Worm (Caenorhabditis elegans) whole organism, young adult: ENCODE measurements around the gene ZK1127.4.

Source experiments
- B0019.2 ChIP-seq: fragments of 200-800 bp; sonication (Bioruptor generic); conservative IDR thresholded peaks from 2 replicates; pipeline ENCODE4 v1.3.6; 2022; ENCODE audit warnings: missing genetic modification reagents, missing genetic modification characterization, missing compliant biosample characterization
- F33H1.4 ChIP-seq: fragments of 200-800 bp; sonication (Bioruptor generic); IDR thresholded peaks from 2 replicates; pipeline ENCODE4 v1.3.6; 2022; ENCODE audit warnings: missing genetic modification reagents, missing genetic modification characterization, missing compliant biosample characterization
- F52B5.7 ChIP-seq: sonication (generic microtip); optimal IDR thresholded peaks from 2 replicates; lab custom pipeline; 2016; ENCODE audit warnings: mild to moderate bottlenecking, missing genetic modification characterization, missing compliant biosample characterization
- F57A8.1 ChIP-seq: fragments of 200-800 bp; sonication (Bioruptor generic); optimal IDR thresholded peaks from 2 replicates; lab custom pipeline; 2018; ENCODE audit warnings: mild to moderate bottlenecking, missing genetic modification characterization, moderate library complexity, missing compliant biosample characterization
- F57C9.4 ChIP-seq: sonication (generic microtip); optimal IDR thresholded peaks from 2 replicates; lab custom pipeline; 2017; ENCODE audit warnings: mild to moderate bottlenecking, missing genetic modification characterization, missing compliant biosample characterization
- ama-1 ChIP-seq, 3 experiments: fragments of 150-350 bp in 1 of 3; sonication (generic microtip) in 2 of 3; optimal IDR thresholded peaks; 2 replicates each; lab custom pipeline; 2014 to 2018; ENCODE audit warnings: missing biosample characterization in 2 of 3, missing genetic modification characterization in 2 of 3, missing genetic modification reagents in 2 of 3
- aptf-2 ChIP-seq: fragments of 200-800 bp; sonication (Bioruptor generic); conservative IDR thresholded peaks from 2 replicates; pipeline ENCODE4 v1.3.6; 2022; ENCODE audit warnings: missing genetic modification reagents, missing genetic modification characterization, missing compliant biosample characterization
- aptf-3 ChIP-seq: fragments of 200-800 bp; sonication (Bioruptor generic); IDR thresholded peaks from 2 replicates; pipeline ENCODE4 v1.3.6; 2022; ENCODE audit warnings: missing genetic modification characterization, missing compliant biosample characterization
- atf-7 ChIP-seq: sonication (generic microtip); optimal IDR thresholded peaks from 2 replicates; lab custom pipeline; 2017; ENCODE audit warnings: mild to moderate bottlenecking, missing genetic modification characterization, missing compliant biosample characterization
- athp-1 ChIP-seq: sonication (generic microtip); optimal IDR thresholded peaks from 2 replicates; lab custom pipeline; 2017; ENCODE audit warnings: mild to moderate bottlenecking, missing genetic modification characterization, missing compliant biosample characterization
- bed-1 ChIP-seq: fragments of 200-800 bp; sonication (Bioruptor generic); IDR thresholded peaks from 2 replicates; pipeline ENCODE4 v1.3.6; 2022; ENCODE audit warnings: missing genetic modification reagents, missing genetic modification characterization, missing compliant biosample characterization
- cebp-2 ChIP-seq: fragments of 200-800 bp; sonication (Bioruptor generic); IDR thresholded peaks from 2 replicates; pipeline ENCODE4 v1.3.6; 2022; ENCODE audit warnings: missing genetic modification characterization, missing compliant biosample characterization
- ceh-100 ChIP-seq: fragments of 200-800 bp; sonication (Bioruptor generic); IDR thresholded peaks from 2 replicates; pipeline ENCODE4 v1.3.6; 2022; ENCODE audit warnings: missing genetic modification reagents, missing genetic modification characterization, missing compliant biosample characterization
- ceh-27 ChIP-seq: fragments of 200-800 bp; sonication (Bioruptor generic); optimal IDR thresholded peaks from 2 replicates; lab custom pipeline; 2018; ENCODE audit warnings: mild to moderate bottlenecking, missing genetic modification characterization, moderate library complexity, missing compliant biosample characterization
- ceh-40 ChIP-seq: fragments of 200-800 bp; sonication (Bioruptor generic); IDR thresholded peaks from 2 replicates; pipeline ENCODE4 v1.3.6; 2022; ENCODE audit warnings: missing genetic modification characterization, missing compliant biosample characterization
- ceh-79 ChIP-seq: sonication (generic microtip); optimal IDR thresholded peaks from 2 replicates; lab custom pipeline; 2017; ENCODE audit warnings: mild to moderate bottlenecking, missing genetic modification characterization, missing compliant biosample characterization
- chd-7 ChIP-seq: sonication (generic microtip); optimal IDR thresholded peaks from 2 replicates; lab custom pipeline; 2016; ENCODE audit warnings: mild to moderate bottlenecking, missing genetic modification characterization, moderate library complexity, missing compliant biosample characterization
- dpff-1 ChIP-seq: sonication (generic microtip); optimal IDR thresholded peaks from 2 replicates; lab custom pipeline; 2017; ENCODE audit warnings: mild to moderate bottlenecking, missing genetic modification characterization, missing compliant biosample characterization
- dpl-1 ChIP-seq: fragments of 150-350 bp; optimal IDR thresholded peaks from 2 replicates; lab custom pipeline; 2014; ENCODE audit warnings: missing biosample characterization, missing genetic modification reagents, missing genetic modification characterization
- egl-18 ChIP-seq: fragments of 200-800 bp; sonication (Bioruptor generic); IDR thresholded peaks from 2 replicates; pipeline ENCODE4 v1.3.6; 2022; ENCODE audit warnings: missing genetic modification reagents, missing genetic modification characterization, missing compliant biosample characterization
- egrh-3 ChIP-seq: fragments of 200-800 bp; sonication (Bioruptor generic); IDR thresholded peaks from 2 replicates; pipeline ENCODE4 v1.3.6; 2022; ENCODE audit warnings: missing genetic modification reagents, missing genetic modification characterization, missing compliant biosample characterization
- ekl-4 ChIP-seq: fragments of 200-800 bp; sonication (Bioruptor generic); IDR thresholded peaks from 2 replicates; pipeline ENCODE4 v1.3.6; 2022; ENCODE audit warnings: missing genetic modification reagents, missing genetic modification characterization, missing compliant biosample characterization
- ets-4 ChIP-seq: fragments of 200-800 bp; sonication (Bioruptor generic); optimal IDR thresholded peaks from 2 replicates; lab custom pipeline; 2018; ENCODE audit warnings: mild to moderate bottlenecking, missing genetic modification characterization, missing compliant biosample characterization
- hmg-20 ChIP-seq: fragments of 200-800 bp; sonication (Bioruptor generic); IDR thresholded peaks from 2 replicates; pipeline ENCODE4 v1.3.6; 2022; ENCODE audit warnings: missing genetic modification reagents, missing genetic modification characterization, missing compliant biosample characterization
- hsf-1 ChIP-seq: fragments of 200-800 bp; sonication (Bioruptor generic); IDR thresholded peaks from 2 replicates; pipeline ENCODE4 v1.3.6; 2022; ENCODE audit warnings: missing genetic modification reagents, missing genetic modification characterization, missing compliant biosample characterization
- let-526 ChIP-seq: fragments of 200-800 bp; sonication (Bioruptor generic); IDR thresholded peaks from 2 replicates; pipeline ENCODE4 v1.3.6; 2022; ENCODE audit warnings: missing genetic modification reagents, missing genetic modification characterization, missing compliant biosample characterization
- let-607 ChIP-seq, 2 experiments: fragments of 200-800 bp in 1 of 2; sonication (Bioruptor generic) in 1 of 2; sonication (generic microtip) in 1 of 2; optimal IDR thresholded peaks; 2 replicates each; lab custom pipeline; 2016 to 2018; ENCODE audit warnings: mild to moderate bottlenecking in 2 of 2, missing compliant biosample characterization in 2 of 2, missing genetic modification characterization in 2 of 2, moderate library complexity in 2 of 2, missing genotype in 1 of 2
- lin-26 ChIP-seq: fragments of 200-800 bp; sonication (Bioruptor generic); IDR thresholded peaks from 2 replicates; pipeline ENCODE4 v1.3.6; 2022; ENCODE audit warnings: missing genetic modification reagents, missing genetic modification characterization, missing compliant biosample characterization
- lsy-27 ChIP-seq: sonication (generic microtip); optimal IDR thresholded peaks from 2 replicates; lab custom pipeline; 2017; ENCODE audit warnings: missing genetic modification characterization, mild to moderate bottlenecking, missing compliant biosample characterization, antibody characterized with exemption, missing genotype, borderline replicate concordance; ENCODE audit not compliant: insufficient read depth
- madf-10 ChIP-seq: sonication (generic microtip); optimal IDR thresholded peaks from 2 replicates; lab custom pipeline; 2016; ENCODE audit warnings: mild to moderate bottlenecking, missing genetic modification characterization, missing compliant biosample characterization
- madf-3 ChIP-seq: fragments of 200-800 bp; sonication (Bioruptor generic); IDR thresholded peaks from 2 replicates; pipeline ENCODE4 v1.3.6; 2022; ENCODE audit warnings: missing genetic modification reagents, missing genetic modification characterization, missing compliant biosample characterization
- mel-28 ChIP-seq: sonication (generic microtip); optimal IDR thresholded peaks from 2 replicates; lab custom pipeline; 2016; ENCODE audit warnings: borderline replicate concordance, mild to moderate bottlenecking, missing genetic modification characterization, missing compliant biosample characterization
- mes-4 ChIP-seq: sonication (generic microtip); optimal IDR thresholded peaks from 2 replicates; lab custom pipeline; 2016; ENCODE audit warnings: missing genotype, missing genetic modification characterization, missing compliant biosample characterization
- nfya-2 ChIP-seq: fragments of 200-800 bp; sonication (Bioruptor generic); IDR thresholded peaks from 2 replicates; pipeline ENCODE4 v1.3.6; 2022; ENCODE audit warnings: missing genetic modification reagents, missing genetic modification characterization, missing compliant biosample characterization
- pha-4 ChIP-seq: fragments of 150-350 bp; sonication (generic microtip); optimal IDR thresholded peaks from 2 replicates; lab custom pipeline; 2014; ENCODE audit warnings: missing biosample characterization, missing genetic modification reagents, missing genetic modification characterization
- rcor-1 ChIP-seq: fragments of 200-800 bp; sonication (Bioruptor generic); IDR thresholded peaks from 2 replicates; pipeline ENCODE4 v1.3.6; 2022; ENCODE audit warnings: missing genetic modification reagents, missing genetic modification characterization, missing compliant biosample characterization
- repo-1 ChIP-seq: sonication (generic microtip); optimal IDR thresholded peaks from 2 replicates; lab custom pipeline; 2017; ENCODE audit warnings: mild to moderate bottlenecking, missing genetic modification characterization, missing compliant biosample characterization
- snpc-1.1 ChIP-seq: sonication (generic microtip); optimal IDR thresholded peaks from 2 replicates; lab custom pipeline; 2017; ENCODE audit warnings: missing genetic modification characterization, mild to moderate bottlenecking, missing compliant biosample characterization, antibody characterized with exemption, moderate library complexity, missing genotype, missing genetic modification reagents; ENCODE audit not compliant: insufficient read depth
- snpc-1.3 ChIP-seq: sonication (generic microtip); optimal IDR thresholded peaks from 2 replicates; lab custom pipeline; 2017; ENCODE audit warnings: missing genetic modification characterization, mild to moderate bottlenecking, missing compliant biosample characterization, antibody characterized with exemption, moderate library complexity, missing genotype, missing genetic modification reagents; ENCODE audit not compliant: insufficient read depth
- somi-1 ChIP-seq: fragments of 200-800 bp; sonication (Bioruptor generic); optimal IDR thresholded peaks from 2 replicates; lab custom pipeline; 2018; ENCODE audit warnings: mild to moderate bottlenecking, missing genetic modification characterization, missing compliant biosample characterization
- sptf-2 ChIP-seq: fragments of 200-800 bp; sonication (Bioruptor generic); optimal IDR thresholded peaks from 2 replicates; lab custom pipeline; 2018; ENCODE audit warnings: mild to moderate bottlenecking, missing genetic modification characterization, missing compliant biosample characterization
- tbx-9 ChIP-seq: sonication (generic microtip); optimal IDR thresholded peaks from 2 replicates; lab custom pipeline; 2016; ENCODE audit warnings: borderline replicate concordance, missing genetic modification characterization, inconsistent platforms, missing compliant biosample characterization
- tlf-1 ChIP-seq: fragments of 200-800 bp; sonication (Bioruptor generic); optimal IDR thresholded peaks from 2 replicates; lab custom pipeline; 2018; ENCODE audit warnings: mild to moderate bottlenecking, missing genetic modification characterization, missing compliant biosample characterization
- unc-62 ChIP-seq: fragments of 150-350 bp; optimal IDR thresholded peaks from 2 replicates; lab custom pipeline; 2014; ENCODE audit warnings: missing biosample characterization, missing genetic modification reagents, missing genetic modification characterization
- xnd-1 ChIP-seq: sonication (generic microtip); optimal IDR thresholded peaks from 2 replicates; lab custom pipeline; 2016; ENCODE audit warnings: missing genotype, missing genetic modification reagents, missing genetic modification characterization, missing compliant biosample characterization
- zfh-2 ChIP-seq: fragments of 200-800 bp; sonication (Bioruptor generic); conservative IDR thresholded peaks from 2 replicates; pipeline ENCODE4 v1.3.6; 2022; ENCODE audit warnings: missing genetic modification reagents, missing genetic modification characterization, missing compliant biosample characterization
- ztf-18 ChIP-seq: sonication (generic microtip); optimal IDR thresholded peaks from 2 replicates; lab custom pipeline; 2016; ENCODE audit warnings: missing genotype, mild to moderate bottlenecking, missing genetic modification characterization, missing compliant biosample characterization
- ztf-22 ChIP-seq: fragments of 200-800 bp; sonication (Bioruptor generic); optimal IDR thresholded peaks from 2 replicates; lab custom pipeline; 2018; ENCODE audit warnings: mild to moderate bottlenecking, missing genetic modification characterization, moderate library complexity, missing compliant biosample characterization
- ztf-25 ChIP-seq: fragments of 200-800 bp; sonication (Bioruptor generic); IDR thresholded peaks from 2 replicates; pipeline ENCODE4 v1.3.6; 2022; ENCODE audit warnings: missing genetic modification reagents, missing genetic modification characterization, missing compliant biosample characterization

Gene ZK1127.4

ce11 chrII:7100838-7101237, 47.1 kb downstream of the ZK1127.4 start, which contains the start of gene mmaa-1 (continued):
- TF ChIP-seq madf-10 (tag; lab: Kevin White, UChicago) (peak; percentile 3), egl-18 (GFP tag; lab: Robert Waterston, UW) (no peak), ekl-4 (GFP tag; lab: Robert Waterston, UW) (no peak; the same call in 1 of the 2 replicates), madf-3 (no peak), ztf-25 (GFP tag; lab: Robert Waterston, UW) (no peak), mes-4 (tag; lab: Kevin White, UChicago) (no peak), B0019.2 (no peak), bed-1 (GFP tag; lab: Robert Waterston, UW) (0 out of 2 replicates have a peak, but pooled peaks have one; percentile 42), repo-1 (peak; percentile 71), sptf-2 (GFP tag; lab: Kevin White, UChicago) (no peak), dpl-1 (GFP tag; lab: Kevin White, UChicago) (no peak), lin-26 (GFP tag; lab: Robert Waterston, UW) (no peak), let-526 (GFP tag; lab: Robert Waterston, UW) (no peak), tlf-1 (GFP tag; lab: Kevin White, UChicago) (no peak), pha-4 (no peak), ceh-79 (tag; lab: Kevin White, UChicago) (no peak), tbx-9 (tag; lab: Kevin White, UChicago) (no peak), F57A8.1 (no peak), hsf-1 (GFP tag; lab: Robert Waterston, UW) (no peak), dpff-1 (tag; lab: Kevin White, UChicago) (no peak), F52B5.7 (tag; lab: Kevin White, UChicago) (no peak), hmg-20 (GFP tag; lab: Robert Waterston, UW) (no peak), ets-4 (GFP tag; lab: Kevin White, UChicago) (no peak), snpc-1.3 (tag; lab: Kevin White, UChicago) (no peak), cebp-2 (GFP tag; lab: Robert Waterston, UW) (no peak), chd-7 (tag; lab: Kevin White, UChicago) (peak; percentile 69), atf-7 (tag; lab: Kevin White, UChicago) (no peak), xnd-1 (tag; lab: Kevin White, UChicago) (peak; percentile 10), zfh-2 (GFP tag; lab: Robert Waterston, UW) (no peak), ztf-22 (GFP tag; lab: Kevin White, UChicago) (no peak), ceh-27 (GFP tag; lab: Kevin White, UChicago) (no peak), let-607 (tag; optimal IDR thresholded peaks at IDR 0.05; lab: Kevin White, UChicago) (peak in 1 of 2 experiments; percentile 26), egrh-3 (GFP tag; lab: Robert Waterston, UW) (no peak), aptf-3 (GFP tag; lab: Robert Waterston, UW) (no peak), ceh-40 (GFP tag; lab: Robert Waterston, UW) (no peak), unc-62 (no peak), snpc-1.1 (tag; lab: Kevin White, UChicago) (no peak), F57C9.4 (tag; lab: Kevin White, UChicago) (no peak), rcor-1 (GFP tag; lab: Robert Waterston, UW) (no peak), ztf-18 (tag; lab: Kevin White, UChicago) (no peak), ama-1 (optimal IDR thresholded peaks at IDR 0.05; lab: Kevin White, UChicago) (peak; percentile 78), ama-1 (GFP tag; optimal IDR thresholded peaks at IDR 0.05; lab: Kevin White, UChicago) (no peak), nfya-2 (GFP tag; lab: Robert Waterston, UW) (no peak), aptf-2 (GFP tag; lab: Robert Waterston, UW) (no peak), F33H1.4 (GFP tag; lab: Robert Waterston, UW) (no peak), somi-1 (GFP tag; lab: Kevin White, UChicago) (no peak), lsy-27 (no peak), ceh-100 (GFP tag; lab: Robert Waterston, UW) (no peak), athp-1 (tag; lab: Kevin White, UChicago) (no peak), mel-28 (tag; lab: Kevin White, UChicago) (no peak)
